Fruit fly (Drosophila melanogaster) whole organism, adult: Measurements from ENCODE around the gene CG4709.

ENCODE experiments used
- CG33017 ChIP-seq: fragments of 200-800 bp; sonication (Bioruptor generic); optimal IDR thresholded peaks from 2 replicates; lab custom pipeline; 2018; ENCODE audit warnings: missing biosample characterization, mild to moderate bottlenecking, missing genetic modification characterization, moderate library complexity
- Hr96 ChIP-seq: fragments of 200-800 bp; sonication (Bioruptor generic); optimal IDR thresholded peaks from 2 replicates; lab custom pipeline; 2016; ENCODE audit warnings: missing biosample characterization, missing genetic modification characterization
- kay ChIP-seq: fragments of 200-800 bp; sonication (Bioruptor generic); peaks from one replicate; lab custom pipeline; 2016; ENCODE audit warnings: missing biosample characterization, missing genetic modification characterization, borderline replicate concordance
- pad ChIP-seq: fragments of 200-800 bp; sonication (Bioruptor generic); optimal IDR thresholded peaks from 3 replicates; lab custom pipeline; 2017; ENCODE audit warnings: missing biosample characterization, missing genetic modification characterization, mild to moderate bottlenecking, moderate library complexity, missing genetic modification reagents

DNA sequence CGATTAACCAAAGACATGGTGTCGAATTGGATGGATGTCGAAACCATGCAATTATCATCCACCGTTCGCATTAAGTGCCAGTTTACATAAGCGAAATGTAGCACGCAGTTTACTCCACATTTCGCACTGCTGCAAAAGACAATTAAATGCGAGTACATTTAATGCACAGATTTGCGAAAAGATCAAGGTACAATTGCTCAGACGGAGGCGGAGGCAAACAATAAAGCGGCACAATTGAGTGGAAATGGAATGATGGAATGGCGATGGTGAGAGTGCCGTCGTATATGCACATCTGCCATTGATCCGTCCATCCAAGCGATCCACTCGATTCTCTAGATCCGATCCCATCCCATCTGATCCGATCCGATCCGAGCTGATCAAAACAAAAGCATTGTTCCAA lies 9.0 kb upstream of the CG4709 start:
- TF ChIP-seq pad (GFP tag; lab: Kevin White, UChicago) (no peak), CG33017 (tag; lab: Kevin White, UChicago) (no peak), kay (GFP tag; lab: Kevin White, UChicago) (no peak), Hr96 (GFP tag; lab: Kevin White, UChicago) (no peak)
